Fruit fly (Drosophila melanogaster): Measurements from ENCODE around the gene Mat89Ba.

The Mat89Ba gene

dm6 chr3R:16260385-16261169 is 11.6 kb downstream of the Mat89Ba start (continued):
- 0 out of 2 replicates have a peak, but pooled peaks have one; percentile 19 for TF ChIP-seq CG4360 (GFP tag; IDR thresholded peaks at IDR 0.05)
- TF ChIP-seq CG6791 (GFP tag; IDR thresholded peaks at IDR 0.05; ENCODE audit: partially characterized antibody) = peak; percentile 56; the same call in 1 of the 3 replicates
- TF ChIP-seq Side (GFP tag; optimal IDR thresholded peaks at IDR 0.05) = peak; percentile 53
- TF ChIP-seq Dbx (GFP tag; IDR thresholded peaks at IDR 0.05) = peak; percentile 61
- no peak for TF ChIP-seq mld (GFP tag; IDR thresholded peaks at IDR 0.05; ENCODE audit: partially characterized antibody)
- TF ChIP-seq Abd-B (GFP tag; optimal IDR thresholded peaks at IDR 0.05) = no peak
- peak; percentile 56; the same call in 1 of the 2 replicates for TF ChIP-seq CG10366 (GFP tag; IDR thresholded peaks at IDR 0.05)
- TF ChIP-seq pita (GFP tag; optimal IDR thresholded peaks at IDR 0.05) = peak; percentile 96
- TF ChIP-seq Doc3 (GFP tag; IDR thresholded peaks at IDR 0.05; ENCODE audit: partially characterized antibody) = no peak
- TF ChIP-seq Opbp (GFP tag; IDR thresholded peaks at IDR 0.05; ENCODE audit: partially characterized antibody) = peak; percentile 61; the same call in 2 of the 3 replicates
- peak; percentile 81 for TF ChIP-seq az2 (GFP tag; optimal IDR thresholded peaks at IDR 0.05)
- peak; percentile 14 for TF ChIP-seq Hmx (GFP tag; optimal IDR thresholded peaks at IDR 0.05)
- no peak for TF ChIP-seq zf30C (GFP tag; optimal IDR thresholded peaks at IDR 0.05)
- peak; percentile 70; the same call in 2 of the 3 replicates for TF ChIP-seq H15 (GFP tag; IDR thresholded peaks at IDR 0.05)
- peak; percentile 36 for TF ChIP-seq CoRest (tag; optimal IDR thresholded peaks at IDR 0.05)
- TF ChIP-seq bowl (GFP tag; IDR thresholded peaks at IDR 0.05) = no peak
- peak; percentile 91 for TF ChIP-seq CG8478 (optimal IDR thresholded peaks at IDR 0.05)
- no peak for TF ChIP-seq h (optimal IDR thresholded peaks at IDR 0.05)
- peak; percentile 65 for TF ChIP-seq CG2712 (tag; optimal IDR thresholded peaks at IDR 0.05)
- TF ChIP-seq CG15073 (GFP tag; optimal IDR thresholded peaks at IDR 0.05) = no peak
- TF ChIP-seq Mad (GFP tag; optimal IDR thresholded peaks at IDR 0.05) = peak; percentile 69
- TF ChIP-seq CG9215 (GFP tag; IDR thresholded peaks at IDR 0.05) = peak; percentile 49
- peak; percentile 64 for TF ChIP-seq CG4820 (GFP tag; optimal IDR thresholded peaks at IDR 0.05)
- no peak for TF ChIP-seq fru (optimal IDR thresholded peaks at IDR 0.05)
- peak; percentile 25 for TF ChIP-seq CG4617 (GFP tag; optimal IDR thresholded peaks at IDR 0.05; ENCODE audit: borderline replicate concordance)
- TF ChIP-seq insv (GFP tag; optimal IDR thresholded peaks at IDR 0.05) = peak in 1 of 2 experiments; percentile 66
- TF ChIP-seq psq (GFP tag; optimal IDR thresholded peaks at IDR 0.05) = no peak
- no peak for TF ChIP-seq Dip3 (GFP tag; optimal IDR thresholded peaks at IDR 0.05)
- TF ChIP-seq CG8388 (GFP tag; optimal IDR thresholded peaks at IDR 0.05) = peak; percentile 41
- TF ChIP-seq ato (GFP tag; IDR thresholded peaks at IDR 0.05; ENCODE audit: partially characterized antibody) = peak; percentile 74
- TF ChIP-seq C15 (GFP tag; IDR thresholded peaks at IDR 0.05) = no peak
- peak; percentile 58 for TF ChIP-seq ewg (GFP tag; optimal IDR thresholded peaks at IDR 0.05)
- no peak for TF ChIP-seq Stat92E (GFP tag; optimal IDR thresholded peaks at IDR 0.05)
- no peak for TF ChIP-seq CG13296 (GFP tag; optimal IDR thresholded peaks at IDR 0.05)
- peak; percentile 89 for TF ChIP-seq NFAT (GFP tag; IDR thresholded peaks at IDR 0.05)
- TF ChIP-seq maf-S (GFP tag; optimal IDR thresholded peaks at IDR 0.05) = peak; percentile 27
- peak; percentile 90 for TF ChIP-seq CG3847 (GFP tag; IDR thresholded peaks at IDR 0.05)
- TF ChIP-seq gcm (GFP tag; optimal IDR thresholded peaks at IDR 0.05) = peak; percentile 53
- peak; percentile 11; the same call in 1 of the 2 replicates for TF ChIP-seq bbx (GFP tag; IDR thresholded peaks at IDR 0.05; ENCODE audit: partially characterized antibody)
- peak; percentile 59 for TF ChIP-seq CG18619 (GFP tag; optimal IDR thresholded peaks at IDR 0.05)
- no peak for TF ChIP-seq z (GFP tag; IDR thresholded peaks at IDR 0.05)
- no peak for TF ChIP-seq ab (GFP tag; optimal IDR thresholded peaks at IDR 0.05)
- peak in 1 of 3 experiments; percentile 31 for TF ChIP-seq lola (GFP tag; optimal IDR thresholded peaks at IDR 0.05)
- TF ChIP-seq odd (GFP tag; optimal IDR thresholded peaks at IDR 0.05) = no peak
- TF ChIP-seq CG8290 (GFP tag; optimal IDR thresholded peaks at IDR 0.05) = peak; percentile 19
- peak; percentile 26 to 87 for TF ChIP-seq CG8290 (tag; optimal IDR thresholded peaks at IDR 0.05)
- no peak for TF ChIP-seq Trl (optimal IDR thresholded peaks at IDR 0.05)
- TF ChIP-seq Trl (GFP tag; optimal IDR thresholded peaks at IDR 0.05) = peak; percentile 75
- TF ChIP-seq caup (GFP tag; optimal IDR thresholded peaks at IDR 0.05; ENCODE audit: severe bottlenecking) = peak; percentile 76
- peak; percentile 4 for TF ChIP-seq vfl (GFP tag; optimal IDR thresholded peaks at IDR 0.05)
